Worm (Caenorhabditis elegans) whole organism, L1 larva: Measurements from ENCODE around the gene dgk-5.

Experiments used
- C04F5.9 ChIP-seq: sonication (generic microtip); optimal IDR thresholded peaks from 2 replicates; lab custom pipeline; 2016; ENCODE audit warnings: missing genetic modification characterization, missing compliant biosample characterization
- C34B4.2 ChIP-seq: sonication (generic microtip); optimal IDR thresholded peaks from 2 replicates; lab custom pipeline; 2017; ENCODE audit warnings: mild to moderate bottlenecking, missing genetic modification characterization, missing compliant biosample characterization
- alr-1 ChIP-seq: fragments of 200-800 bp; sonication (Bioruptor generic); optimal IDR thresholded peaks from 2 replicates; lab custom pipeline; 2018; ENCODE audit warnings: borderline replicate concordance, mild to moderate bottlenecking, missing genetic modification characterization, missing compliant biosample characterization
- aly-2 ChIP-seq: fragments of 150-350 bp; optimal IDR thresholded peaks from 2 replicates; lab custom pipeline; 2014; ENCODE audit warnings: missing biosample characterization, missing genetic modification characterization
- ceh-63 ChIP-seq: fragments of 200-800 bp; sonication (Bioruptor generic); optimal IDR thresholded peaks from 2 replicates; lab custom pipeline; 2018; ENCODE audit warnings: mild to moderate bottlenecking, missing genetic modification characterization, missing compliant biosample characterization
- ceh-8 ChIP-seq: fragments of 200-800 bp; sonication (Bioruptor generic); optimal IDR thresholded peaks from 2 replicates; lab custom pipeline; 2018; ENCODE audit warnings: mild to moderate bottlenecking, missing genetic modification characterization, moderate library complexity, missing compliant biosample characterization
- ceh-88 ChIP-seq: fragments of 200-800 bp; sonication (Bioruptor generic); IDR thresholded peaks from 2 replicates; pipeline ENCODE4 v1.3.6; 2022; ENCODE audit warnings: missing genetic modification characterization, missing compliant biosample characterization
- ces-1 ChIP-seq: fragments of 150-350 bp; optimal IDR thresholded peaks from 2 replicates; lab custom pipeline; 2014; ENCODE audit warnings: missing biosample characterization, missing genetic modification reagents, missing genetic modification characterization
- dpl-1 ChIP-seq, 3 experiments: fragments of 150-350 bp in 2 of 3; sonication (generic microtip) in 1 of 3; optimal IDR thresholded peaks; 2 replicates each; lab custom pipeline; 2014 to 2017; ENCODE audit warnings: missing biosample characterization in 3 of 3, missing genetic modification characterization in 3 of 3, missing genetic modification reagents in 3 of 3
- efl-1 ChIP-seq, 4 experiments: fragments of 150-350 bp; optimal IDR thresholded peaks in 3 of 4; peaks in 1 of 4; 1 replicate in 1 of 4; 2 replicates in 3 of 4; lab custom pipeline; 2014; ENCODE audit warnings: missing biosample characterization in 2 of 4, missing genetic modification characterization in 2 of 4, missing genetic modification reagents in 2 of 4
- efl-3 ChIP-seq: fragments of 200-800 bp; sonication (Bioruptor generic); optimal IDR thresholded peaks from 2 replicates; lab custom pipeline; 2018; ENCODE audit warnings: mild to moderate bottlenecking, missing genetic modification characterization, missing compliant biosample characterization
- egl-27 ChIP-seq, 2 experiments: fragments of 150-350 bp in 1 of 2; sonication (generic microtip); optimal IDR thresholded peaks; 3 replicates each; lab custom pipeline; 2017 to 2018; ENCODE audit warnings: missing biosample characterization in 2 of 2, missing genetic modification characterization in 2 of 2, missing genetic modification reagents in 2 of 2
- elt-2 ChIP-seq: sonication (generic microtip); optimal IDR thresholded peaks from 2 replicates; lab custom pipeline; 2016; ENCODE audit warnings: missing genetic modification characterization, mild to moderate bottlenecking, inconsistent platforms, missing compliant biosample characterization, missing genetic modification reagents
- elt-3 ChIP-seq, 6 experiments: fragments of 150-350 bp in 1 of 6; sonication (generic microtip); optimal IDR thresholded peaks; 2 replicates each; lab custom pipeline; 2017 to 2018; ENCODE audit warnings: missing biosample characterization in 6 of 6, missing genetic modification characterization in 6 of 6, inconsistent platforms in 1 of 6
- ets-5 ChIP-seq: fragments of 200-800 bp; sonication (Bioruptor generic); IDR thresholded peaks from 2 replicates; pipeline ENCODE4 v1.3.6; 2022; ENCODE audit warnings: missing genetic modification characterization, missing compliant biosample characterization
- fkh-10 ChIP-seq: sonication (generic microtip); optimal IDR thresholded peaks from 2 replicates; lab custom pipeline; 2017; ENCODE audit warnings: missing biosample characterization, missing genetic modification reagents, missing genetic modification characterization
- fos-1 ChIP-seq: fragments of 150-350 bp; optimal IDR thresholded peaks from 2 replicates; lab custom pipeline; 2014; ENCODE audit warnings: missing biosample characterization, missing genetic modification characterization
- grh-1 ChIP-seq: fragments of 200-800 bp; sonication (Bioruptor generic); IDR thresholded peaks from 2 replicates; pipeline ENCODE4 v1.3.6; 2022; ENCODE audit warnings: missing genetic modification reagents, missing genetic modification characterization, missing compliant biosample characterization
- hlh-17 ChIP-seq: fragments of 200-800 bp; sonication (Bioruptor generic); optimal IDR thresholded peaks from 2 replicates; lab custom pipeline; 2018; ENCODE audit warnings: missing genetic modification characterization, mild to moderate bottlenecking, missing compliant biosample characterization, moderate library complexity, borderline replicate concordance
- hlh-4 ChIP-seq: sonication (generic microtip); optimal IDR thresholded peaks from 2 replicates; lab custom pipeline; 2016; ENCODE audit warnings: mild to moderate bottlenecking, missing genetic modification characterization, missing compliant biosample characterization
- hpl-2 ChIP-seq: fragments of 150-350 bp; optimal IDR thresholded peaks from 2 replicates; lab custom pipeline; 2014; ENCODE audit warnings: missing biosample characterization, missing genetic modification reagents, missing genetic modification characterization
- isw-1 ChIP-seq: fragments of 200-800 bp; sonication (Bioruptor generic); IDR thresholded peaks from 2 replicates; pipeline ENCODE4 v1.3.6; 2022; ENCODE audit warnings: missing genetic modification characterization, missing compliant biosample characterization
- lin-13 ChIP-seq: fragments of 150-350 bp; optimal IDR thresholded peaks from 2 replicates; lab custom pipeline; 2014; ENCODE audit warnings: missing biosample characterization, missing genetic modification reagents, missing genetic modification characterization
- lin-14 ChIP-seq: fragments of 200-800 bp; sonication (Bioruptor generic); optimal IDR thresholded peaks from 2 replicates; lab custom pipeline; 2018; ENCODE audit warnings: mild to moderate bottlenecking, missing genetic modification characterization, moderate library complexity, missing compliant biosample characterization
- lin-39 ChIP-seq: fragments of 150-350 bp; optimal IDR thresholded peaks from 2 replicates; lab custom pipeline; 2014; ENCODE audit warnings: missing biosample characterization, missing genetic modification reagents, missing genetic modification characterization
- lsy-2 ChIP-seq, 2 experiments: fragments of 150-350 bp; optimal IDR thresholded peaks; 2 replicates each; lab custom pipeline; 2014; ENCODE audit warnings: missing biosample characterization in 2 of 2, missing genetic modification characterization in 2 of 2
- mdl-1 ChIP-seq, 2 experiments: fragments of 150-350 bp; optimal IDR thresholded peaks; 2 replicates each; lab custom pipeline; 2014 to 2017; ENCODE audit warnings: missing biosample characterization in 2 of 2, missing genetic modification characterization in 2 of 2, inconsistent platforms in 1 of 2
- mef-2 ChIP-seq: fragments of 150-350 bp; optimal IDR thresholded peaks from 2 replicates; lab custom pipeline; 2014; ENCODE audit warnings: missing biosample characterization, missing genetic modification characterization
- mep-1 ChIP-seq: fragments of 150-350 bp; optimal IDR thresholded peaks from 2 replicates; lab custom pipeline; 2014; ENCODE audit warnings: missing biosample characterization, missing genetic modification characterization
- nhr-12 ChIP-seq: sonication (generic microtip); optimal IDR thresholded peaks from 2 replicates; lab custom pipeline; 2017; ENCODE audit warnings: missing biosample characterization, missing genetic modification characterization
- nhr-19 ChIP-seq: fragments of 200-800 bp; sonication (Bioruptor generic); conservative IDR thresholded peaks from 2 replicates; pipeline ENCODE4 v1.3.6; 2022; ENCODE audit warnings: missing genetic modification characterization, missing compliant biosample characterization
- nhr-20 ChIP-seq: sonication (generic microtip); optimal IDR thresholded peaks from 2 replicates; lab custom pipeline; 2016; ENCODE audit warnings: mild to moderate bottlenecking, missing genetic modification characterization, missing compliant biosample characterization
- nhr-76 ChIP-seq: sonication (generic microtip); optimal IDR thresholded peaks from 2 replicates; lab custom pipeline; 2017; ENCODE audit warnings: missing biosample characterization, missing genetic modification characterization
- nhr-77 ChIP-seq: fragments of 150-350 bp; optimal IDR thresholded peaks from 2 replicates; lab custom pipeline; 2014; ENCODE audit warnings: missing biosample characterization, missing genetic modification characterization
- pag-3 ChIP-seq: sonication (generic microtip); optimal IDR thresholded peaks from 2 replicates; lab custom pipeline; 2017; ENCODE audit warnings: missing genetic modification characterization, mild to moderate bottlenecking, missing compliant biosample characterization, antibody characterized with exemption, borderline replicate concordance; ENCODE audit not compliant: insufficient read depth
- pqm-1 ChIP-seq: sonication (generic microtip); optimal IDR thresholded peaks from 3 replicates; lab custom pipeline; 2017; ENCODE audit warnings: missing biosample characterization, missing genetic modification characterization
- snu-23 ChIP-seq: sonication (generic microtip); optimal IDR thresholded peaks from 2 replicates; lab custom pipeline; 2016; ENCODE audit warnings: missing genetic modification characterization, missing compliant biosample characterization
- sup-37 ChIP-seq: fragments of 200-800 bp; sonication (Bioruptor generic); optimal IDR thresholded peaks from 2 replicates; lab custom pipeline; 2018; ENCODE audit warnings: mild to moderate bottlenecking, missing genetic modification characterization, missing compliant biosample characterization
- tbx-2 ChIP-seq: sonication (generic microtip); optimal IDR thresholded peaks from 2 replicates; lab custom pipeline; 2016; ENCODE audit warnings: missing genetic modification characterization, missing compliant biosample characterization
- tlp-1 ChIP-seq: fragments of 150-350 bp; optimal IDR thresholded peaks from 2 replicates; lab custom pipeline; 2014; ENCODE audit warnings: missing biosample characterization, missing genetic modification characterization
- unc-62 ChIP-seq: fragments of 150-350 bp; optimal IDR thresholded peaks from 2 replicates; lab custom pipeline; 2014; ENCODE audit warnings: missing biosample characterization, missing genetic modification reagents, missing genetic modification characterization
- xbp-1 ChIP-seq: sonication (generic microtip); optimal IDR thresholded peaks from 2 replicates; lab custom pipeline; 2016; ENCODE audit warnings: missing genetic modification characterization, missing compliant biosample characterization
- zip-4 ChIP-seq: fragments of 200-800 bp; sonication (Bioruptor generic); optimal IDR thresholded peaks from 2 replicates; lab custom pipeline; 2018; ENCODE audit warnings: mild to moderate bottlenecking, missing genetic modification characterization, moderate library complexity, missing compliant biosample characterization

dgk-5 gene

DNA sequence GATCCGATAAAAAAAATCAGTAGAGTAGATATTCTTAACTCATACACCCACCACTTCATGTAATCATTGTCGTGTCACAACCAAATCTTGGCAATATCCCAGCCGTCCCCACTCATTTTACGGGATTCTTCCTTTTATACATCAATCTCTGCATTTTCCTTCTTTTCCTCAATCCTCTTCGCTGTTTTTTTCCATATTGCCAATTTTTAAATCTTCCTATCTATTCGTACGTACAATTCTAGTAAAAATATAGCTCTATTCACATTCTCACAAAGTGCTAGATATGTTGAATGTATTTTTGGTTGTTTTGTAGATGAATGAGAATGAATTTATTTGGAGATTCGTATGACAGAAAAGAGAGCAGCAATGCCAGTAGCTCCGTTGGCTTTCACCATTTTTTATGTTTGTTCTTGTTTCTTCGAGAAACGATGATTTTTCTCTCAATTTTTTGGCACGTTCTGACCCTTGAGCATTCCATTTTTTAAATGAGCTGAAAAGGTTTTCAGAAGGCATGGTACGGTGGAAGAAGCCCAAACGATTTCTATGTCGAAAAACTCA lies 4.4 kb upstream of the dgk-5 start, which contains the start of gene T28D9.16:
T28D9.16 (plus strand) TSS at position 508 of the 558 bp plus-strand sequence.
- TF ChIP-seq efl-3 (GFP tag; lab: Kevin White, UChicago), result no peak

DNA sequence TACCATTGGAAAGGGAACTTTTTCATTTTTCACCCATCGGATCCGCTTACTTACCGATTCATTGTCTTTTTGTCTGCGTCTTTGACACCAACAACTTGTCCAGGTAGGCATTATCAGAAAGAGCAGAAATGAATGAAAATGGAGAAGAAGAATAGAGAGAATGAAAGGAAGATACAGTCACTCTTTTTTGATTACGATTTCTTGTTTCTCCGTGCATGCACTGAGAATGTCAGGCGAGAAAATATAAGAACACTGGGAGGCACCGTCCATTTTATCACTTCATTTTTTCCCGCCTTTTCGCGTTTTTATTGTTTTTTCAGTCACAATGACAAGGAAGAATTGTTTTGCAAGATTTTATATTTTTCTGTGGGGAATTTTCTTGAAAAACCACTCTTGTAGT lies 1.5 kb downstream of the dgk-5 start:
- TF ChIP-seq elt-2 (tag; lab: Kevin White, UChicago) (peak; percentile 43), mdl-1 (tag; optimal IDR thresholded peaks at IDR 0.05; lab: Kevin White, UChicago) (no peak)

DNA sequence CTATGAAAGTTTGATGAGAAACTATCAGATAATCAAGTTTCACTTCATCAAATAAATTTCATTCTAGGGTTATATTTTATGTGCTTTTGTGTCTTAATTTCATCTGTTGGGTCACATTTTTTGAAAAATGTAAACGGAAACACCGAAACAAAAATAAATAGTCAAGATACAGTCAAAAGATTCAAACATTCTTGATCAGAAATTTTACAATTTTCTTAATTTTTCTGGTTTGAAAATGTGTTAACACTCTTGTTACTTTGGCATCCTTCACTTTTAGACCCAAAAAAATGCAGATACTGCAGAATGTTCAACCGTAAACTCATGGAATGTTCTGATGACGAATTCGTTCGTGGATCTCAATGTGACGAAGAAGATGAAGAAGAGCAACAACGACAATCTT lies 16.2 kb downstream of the dgk-5 start, which contains the start of gene aptf-1:
aptf-1 (plus strand) TSS at position 301 of the 400 bp plus-strand sequence.
- TF ChIP-seq unc-62 (GFP tag; lab: Kevin White, UChicago) (no peak), nhr-20 (tag; lab: Kevin White, UChicago) (no peak)

DNA sequence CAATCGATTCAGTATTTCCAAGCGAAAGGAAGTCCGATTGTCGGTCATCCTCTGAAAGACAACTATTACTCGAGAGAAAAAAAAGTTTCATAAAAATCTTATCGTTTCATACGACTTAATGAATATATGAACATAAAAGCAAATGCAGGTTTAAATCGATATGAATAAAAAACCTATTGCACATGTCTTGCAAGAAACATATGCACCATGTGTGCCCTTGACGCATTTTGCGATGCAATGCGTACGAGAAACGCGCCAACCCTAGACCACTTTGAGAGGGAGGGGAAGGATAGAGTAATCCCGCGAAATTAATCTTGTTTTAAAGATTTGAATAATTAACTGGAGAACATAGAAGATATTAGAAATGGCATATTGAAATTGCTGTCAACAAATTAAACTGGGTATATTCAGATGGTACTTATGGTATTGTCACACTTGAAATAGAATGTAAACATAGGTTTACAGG lies 17.5 kb downstream of the dgk-5 start, which contains the start of gene atg-16.2:
atg-16.2 (minus strand) TSS at position 51 of the 466 bp plus-strand sequence.
- no peak for TF ChIP-seq hlh-17 (GFP tag; lab: Kevin White, UChicago)
- TF ChIP-seq fos-1 (tag; lab: Kevin White, UChicago), result no peak
- TF ChIP-seq efl-1 (optimal IDR thresholded peaks at IDR 0.05; lab: Kevin White, UChicago), result peak; percentile 62 to 66
- TF ChIP-seq efl-1 (GFP tag; optimal IDR thresholded peaks at IDR 0.05 in 1 of 2; lab: Kevin White, UChicago), result peak; percentile 65 to 94
- TF ChIP-seq tlp-1, result no peak
- peak; percentile 40 to 76 (median 61) for TF ChIP-seq dpl-1 (GFP tag; optimal IDR thresholded peaks at IDR 0.05; lab: Kevin White, UChicago)
- TF ChIP-seq aly-2 (tag; lab: Kevin White, UChicago), result no peak
- TF ChIP-seq ets-5, result no peak
- TF ChIP-seq tbx-2, result no peak
- TF ChIP-seq ceh-63 (GFP tag; lab: Kevin White, UChicago), result no peak
- peak; percentile 44 for TF ChIP-seq lin-13 (GFP tag; lab: Kevin White, UChicago)
- TF ChIP-seq pqm-1 (tag; lab: Kevin White, UChicago), result no peak
- no peak for TF ChIP-seq sup-37 (GFP tag; lab: Kevin White, UChicago)
- TF ChIP-seq lin-14 (GFP tag; lab: Kevin White, UChicago), result peak; percentile 81
- TF ChIP-seq nhr-76 (tag; lab: Kevin White, UChicago), result no peak
- no peak for TF ChIP-seq lin-39 (tag; lab: Kevin White, UChicago)
- no peak for TF ChIP-seq ceh-88 (GFP tag; lab: Robert Waterston, UW)
- TF ChIP-seq hpl-2 (GFP tag; lab: Kevin White, UChicago), result no peak
- TF ChIP-seq xbp-1, result peak; percentile 31
- TF ChIP-seq zip-4 (GFP tag; lab: Kevin White, UChicago), result no peak
- peak in 1 of 6 experiments; percentile 30 for TF ChIP-seq elt-3 (tag; optimal IDR thresholded peaks at IDR 0.05; lab: Kevin White, UChicago)
- TF ChIP-seq pag-3, result no peak
- TF ChIP-seq mef-2 (tag; lab: Kevin White, UChicago), result no peak
- TF ChIP-seq mep-1 (tag; lab: Kevin White, UChicago), result peak; percentile 85
- no peak for TF ChIP-seq unc-62 (GFP tag; lab: Kevin White, UChicago)
- TF ChIP-seq ces-1 (GFP tag; lab: Kevin White, UChicago), result no peak
- peak; percentile 0 for TF ChIP-seq elt-2 (tag; lab: Kevin White, UChicago)
- peak in 1 of 2 experiments; percentile 71 for TF ChIP-seq mdl-1 (tag; optimal IDR thresholded peaks at IDR 0.05; lab: Kevin White, UChicago)
- TF ChIP-seq C34B4.2 (tag; lab: Kevin White, UChicago), result no peak
- no peak for TF ChIP-seq nhr-12 (tag; lab: Kevin White, UChicago)
- TF ChIP-seq egl-27 (tag; optimal IDR thresholded peaks at IDR 0.05; lab: Kevin White, UChicago), result no peak
- no peak for TF ChIP-seq nhr-77 (tag; lab: Kevin White, UChicago)
- peak; percentile 35; the same call in 1 of the 2 replicates for TF ChIP-seq nhr-19 (GFP tag; lab: Robert Waterston, UW)
- TF ChIP-seq fkh-10 (GFP tag; lab: Kevin White, UChicago), result no peak
- TF ChIP-seq alr-1, result no peak
- TF ChIP-seq isw-1 (GFP tag; lab: Robert Waterston, UW), result no peak
- TF ChIP-seq efl-3 (GFP tag; lab: Kevin White, UChicago), result no peak
- TF ChIP-seq ceh-8 (GFP tag; lab: Kevin White, UChicago), result no peak
- TF ChIP-seq hlh-4, result no peak
- no peak for TF ChIP-seq C04F5.9 (tag; lab: Kevin White, UChicago)
- peak; percentile 68 to 80 for TF ChIP-seq lsy-2 (tag; optimal IDR thresholded peaks at IDR 0.05; lab: Kevin White, UChicago)
- TF ChIP-seq grh-1 (GFP tag; lab: Robert Waterston, UW), result no peak
- TF ChIP-seq snu-23 (GFP tag; lab: Kevin White, UChicago), result peak; percentile 66
